Fruit fly (Drosophila melanogaster) S2 (cell line): ENCODE measurements around the gene Chsy.

ENCODE experiments used
- CG8478 ChIP-seq: fragments of >200 bp; optimal IDR thresholded peaks from 2 replicates; lab custom pipeline; 2018
- CTCF ChIP-seq, 2 experiments: fragments of >200 bp; optimal IDR thresholded peaks; 2 replicates each; lab custom pipeline; 2018

DNA sequence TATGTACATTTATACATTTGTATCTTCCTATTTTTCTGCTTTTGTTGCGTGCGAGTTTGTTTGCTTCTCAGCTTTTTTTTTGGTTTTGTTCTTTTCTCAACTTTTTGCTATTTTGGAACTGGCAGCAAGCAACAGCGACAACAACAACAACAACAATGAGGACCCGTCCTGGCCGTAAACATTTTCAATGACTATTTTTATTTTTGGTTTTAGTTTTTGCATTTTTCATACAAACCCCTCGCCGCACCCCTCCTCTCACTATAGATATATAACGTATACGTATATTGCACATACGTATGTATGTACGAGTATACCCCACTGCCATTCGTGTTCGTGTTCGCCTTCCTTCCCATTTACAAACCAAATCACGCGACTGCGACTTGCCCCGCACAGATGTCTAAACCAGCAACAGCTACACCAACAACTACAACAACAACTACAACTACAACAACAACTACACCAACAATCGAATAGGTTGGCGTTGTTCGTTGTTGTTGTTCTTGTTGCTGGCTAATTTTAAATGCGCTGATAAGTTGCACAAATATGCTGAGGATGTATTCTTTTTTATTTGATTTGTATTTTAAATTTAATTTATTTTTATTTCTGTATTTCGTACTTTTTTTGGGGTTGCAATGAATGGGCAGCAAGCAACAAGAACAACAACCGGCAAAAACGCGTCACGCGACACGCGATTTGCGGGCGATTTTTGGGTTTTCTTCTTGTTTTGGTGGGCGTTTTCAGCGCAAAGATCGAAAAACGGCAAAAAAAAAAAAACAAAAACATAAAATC, 27.3 kb upstream of the Chsy start:
- TF ChIP-seq CTCF (optimal IDR thresholded peaks at IDR 0.05; lab: Kevin White, UChicago) (no peak), CG8478 (lab: Kevin White, UChicago) (no peak)
